Worm (Caenorhabditis elegans): ENCODE measurements around the gene srv-10.

DNA sequence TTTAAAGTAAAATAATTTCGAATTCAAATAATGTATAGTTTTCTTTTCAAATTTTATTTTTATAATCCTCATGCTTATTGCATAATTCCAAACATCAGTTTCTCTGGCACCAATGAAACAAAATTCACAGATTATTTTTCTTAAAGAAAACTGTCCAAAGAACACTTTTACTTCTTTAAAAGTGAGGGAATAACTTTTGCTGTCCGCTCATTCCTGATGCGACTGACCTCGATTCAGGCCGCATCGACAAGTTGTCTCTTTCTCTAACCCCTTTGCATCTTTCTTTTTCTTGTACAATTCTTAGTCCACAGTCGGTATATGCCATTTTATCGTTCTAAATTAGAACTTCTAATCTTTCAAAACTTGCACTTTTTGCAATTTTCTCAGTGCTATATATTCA, 17.2 kb upstream of the srv-10 start, which contains the start of gene F53F1.2:
- TF ChIP-seq lin-40 (tag; optimal IDR thresholded peaks at IDR 0.05) (no peak), nhr-80 (tag; optimal IDR thresholded peaks at IDR 0.05) (no peak), tbx-9 (tag; optimal IDR thresholded peaks at IDR 0.05; ENCODE audit: borderline replicate concordance) (no peak), ztf-26 (tag; optimal IDR thresholded peaks at IDR 0.05) (no peak), unc-62 (GFP tag; optimal IDR thresholded peaks at IDR 0.05) (no peak), ztf-22 (GFP tag; optimal IDR thresholded peaks at IDR 0.05) (no peak), bed-2 (GFP tag; IDR thresholded peaks at IDR 0.05) (no peak), snpc-4 (GFP tag; optimal IDR thresholded peaks at IDR 0.05) (no peak), snpc-4 (tag; optimal IDR thresholded peaks at IDR 0.05) (no peak), ceh-27 (GFP tag; optimal IDR thresholded peaks at IDR 0.05) (no peak), pha-4 (tag; optimal IDR thresholded peaks at IDR 0.05) (no peak)

All from whole organism, young adult.